Fruit fly (Drosophila melanogaster) whole organism, prepupa: ENCODE results near the gene CG32243.

ENCODE experiments used
- CG16779 ChIP-seq: fragments of 200-800 bp; sonication (Bioruptor generic); optimal IDR thresholded peaks from 3 replicates; lab custom pipeline; 2017; ENCODE audit warnings: missing biosample characterization, mild to moderate bottlenecking, missing genetic modification characterization
- CG34406 ChIP-seq: fragments of 200-800 bp; sonication (Bioruptor generic); optimal IDR thresholded peaks from 3 replicates; lab custom pipeline; 2016; ENCODE audit warnings: missing biosample characterization, missing genetic modification characterization
- CG7368 ChIP-seq: fragments of 200-800 bp; sonication (Bioruptor generic); optimal IDR thresholded peaks from 3 replicates; lab custom pipeline; 2016; ENCODE audit warnings: missing biosample characterization, missing genetic modification characterization
- CG8632 ChIP-seq: fragments of 200-800 bp; sonication (Bioruptor generic); optimal IDR thresholded peaks from 3 replicates; lab custom pipeline; 2016; ENCODE audit warnings: missing biosample characterization, missing genetic modification characterization
- Eip93F ChIP-seq: fragments of 200-800 bp; sonication (Bioruptor generic); optimal IDR thresholded peaks from 2 replicates; lab custom pipeline; 2016; ENCODE audit warnings: missing biosample characterization, mild to moderate bottlenecking, missing genetic modification characterization
- Hr39 ChIP-seq: fragments of 200-800 bp; sonication (Bioruptor generic); optimal IDR thresholded peaks from 2 replicates; lab custom pipeline; 2016; ENCODE audit warnings: missing biosample characterization, missing genetic modification characterization
- OdsH ChIP-seq: fragments of 200-800 bp; sonication (Bioruptor generic); optimal IDR thresholded peaks from 3 replicates; lab custom pipeline; 2016; ENCODE audit warnings: missing biosample characterization, missing genetic modification characterization
- lz ChIP-seq: fragments of 200-800 bp; sonication (Bioruptor generic); optimal IDR thresholded peaks from 3 replicates; lab custom pipeline; 2016; ENCODE audit warnings: missing biosample characterization, missing genetic modification characterization
- salr ChIP-seq, 2 experiments: fragments of 200-800 bp; sonication (Bioruptor generic); optimal IDR thresholded peaks; 3 replicates each; lab custom pipeline; 2016 to 2018; ENCODE audit warnings: missing biosample characterization in 2 of 2, missing genetic modification characterization in 2 of 2, mild to moderate bottlenecking in 1 of 2
- ss ChIP-seq, 2 experiments: fragments of 200-800 bp; sonication (Bioruptor generic); optimal IDR thresholded peaks; 2 replicates in 1 of 2; 3 replicates in 1 of 2; lab custom pipeline; 2017 to 2018; ENCODE audit warnings: mild to moderate bottlenecking in 2 of 2, missing biosample characterization in 2 of 2, missing genetic modification characterization in 2 of 2, moderate library complexity in 1 of 2

- no peak for TF ChIP-seq Eip93F
- no peak for TF ChIP-seq lz (GFP tag; lab: Kevin White, UChicago)
- no peak for TF ChIP-seq CG7368
- peak in 1 of 2 experiments; percentile 32 for TF ChIP-seq ss (GFP tag; optimal IDR thresholded peaks at IDR 0.05; lab: Kevin White, UChicago)
- no peak for TF ChIP-seq salr (GFP tag; optimal IDR thresholded peaks at IDR 0.05; lab: Kevin White, UChicago)
- TF ChIP-seq Hr39 (GFP tag; lab: Kevin White, UChicago): no peak
- TF ChIP-seq OdsH (GFP tag; lab: Kevin White, UChicago): no peak
- TF ChIP-seq CG34406: no peak
- no peak for TF ChIP-seq CG8632 (GFP tag; lab: Kevin White, UChicago)
- TF ChIP-seq CG16779 (tag; lab: Kevin White, UChicago): no peak
Measured at dm6 chr3L:4493609-4494008, 47.4 kb downstream of the CG32243 start.
